Worm (Caenorhabditis elegans): ENCODE measurements around the gene C06A6.4.

C06A6.4 gene

ce11 chrIV:7829275-7829938 lies at the start of gene C06A6.4:
C06A6.4 (minus strand) TSS chrIV:7829298.
- no peak for TF ChIP-seq unc-62 (GFP tag; optimal IDR thresholded peaks at IDR 0.05)

ce11 chrIV:7877781-7878180 lies 48.7 kb upstream of the C06A6.4 start, which contains the start of gene kin-26:
kin-26 (minus strand) TSS chrIV:7877881.
- no peak for TF ChIP-seq unc-62 (GFP tag; optimal IDR thresholded peaks at IDR 0.05)

ce11 chrIV:7877255-7877654 lies 48.2 kb upstream of the C06A6.4 start:
- TF ChIP-seq unc-62 (GFP tag; optimal IDR thresholded peaks at IDR 0.05): no peak

ce11 chrIV:7870451-7870850 lies 41.4 kb upstream of the C06A6.4 start, which contains the start of gene T06C10.3:
T06C10.3 (plus strand) TSS chrIV:7870751.
- TF ChIP-seq unc-62 (GFP tag; optimal IDR thresholded peaks at IDR 0.05): no peak

DNA sequence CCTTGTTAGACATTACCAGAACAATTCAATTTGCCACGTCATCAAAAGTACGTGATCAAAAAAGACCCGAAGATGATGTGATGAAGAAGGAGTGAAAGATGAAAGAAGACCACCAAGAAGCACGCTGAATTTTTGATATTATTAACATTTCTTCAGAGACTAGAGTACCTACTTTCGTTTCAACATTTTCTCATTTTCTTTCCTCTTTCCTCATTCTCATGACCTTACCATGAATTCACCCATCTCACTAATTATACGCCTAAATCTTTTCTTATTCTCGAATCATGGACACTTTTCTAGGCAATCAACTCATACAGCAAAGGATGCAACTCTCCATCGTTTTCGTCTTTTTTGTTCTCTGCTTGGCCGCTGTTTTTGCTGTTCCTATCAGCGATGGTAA lies 39.5 kb upstream of the C06A6.4 start, which contains the start of gene flp-10:
Gene flp-10, plus strand, starts transcription at position 301 of the 400 bp plus-strand sequence.
- no peak for TF ChIP-seq unc-62 (GFP tag; optimal IDR thresholded peaks at IDR 0.05)

DNA sequence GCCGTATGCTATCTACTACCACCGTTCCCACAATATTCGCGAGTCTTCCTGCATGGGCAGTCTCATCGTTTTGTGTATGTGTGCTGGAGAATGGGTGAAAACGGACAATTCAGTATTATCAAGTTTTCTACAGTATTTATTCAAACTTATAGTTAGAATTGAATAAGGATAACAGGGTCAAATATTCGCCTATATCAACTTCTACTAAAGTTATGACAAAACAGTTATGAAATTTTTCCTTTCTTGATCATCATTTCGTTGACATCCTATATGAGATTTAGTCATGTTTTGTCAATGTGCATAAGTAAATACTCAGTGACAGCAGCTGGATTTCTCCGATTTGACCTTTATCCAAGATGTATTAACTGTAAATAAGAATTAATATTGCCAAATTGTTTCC lies 22.2 kb upstream of the C06A6.4 start:
- TF ChIP-seq unc-62 (GFP tag; optimal IDR thresholded peaks at IDR 0.05): no peak

DNA sequence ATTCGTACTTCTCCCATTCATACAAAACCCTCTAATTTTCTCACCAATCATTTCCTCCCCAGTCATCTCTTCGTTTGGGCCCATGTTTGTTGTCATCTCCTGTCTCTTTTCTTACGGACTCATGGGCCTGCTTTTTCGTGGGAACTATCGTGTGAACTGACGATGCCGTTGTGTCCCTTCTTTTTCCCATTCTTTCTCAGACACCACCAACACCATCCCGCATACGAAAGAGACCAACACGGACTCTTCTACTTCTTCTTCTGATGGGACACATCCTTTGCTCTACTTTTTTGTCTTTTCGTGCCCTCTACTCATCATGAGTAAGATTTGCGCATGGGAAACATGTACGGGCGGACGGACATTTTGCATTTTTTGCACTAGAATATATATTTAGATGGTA lies 21.2 kb upstream of the C06A6.4 start:
- no peak for TF ChIP-seq unc-62 (GFP tag; optimal IDR thresholded peaks at IDR 0.05)

ce11 chrIV:7849235-7849634 lies 20.1 kb upstream of the C06A6.4 start:
- TF ChIP-seq unc-62 (GFP tag; optimal IDR thresholded peaks at IDR 0.05): no peak

DNA sequence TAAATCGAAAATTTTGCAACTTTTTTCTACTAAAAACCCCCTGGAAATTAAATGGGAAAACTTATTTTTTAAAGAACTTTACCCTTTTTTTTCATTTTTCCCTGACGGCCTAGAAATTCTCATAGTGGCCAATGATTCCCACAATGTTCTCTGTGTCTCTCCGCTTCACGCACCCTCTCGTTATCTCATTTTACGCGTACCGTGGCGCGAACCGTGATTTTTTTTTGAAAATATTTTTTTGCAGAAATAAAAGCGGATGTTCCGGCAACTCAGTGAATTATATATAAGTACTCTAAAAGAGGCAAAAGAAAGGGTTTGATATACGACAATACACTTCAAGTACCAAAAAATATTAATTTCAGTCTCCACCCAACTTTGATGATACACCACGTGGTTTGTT lies 17.3 kb upstream of the C06A6.4 start, which contains the start of gene C06A6.2:
Gene C06A6.2, plus strand, starts transcription at position 237 of the 400 bp plus-strand sequence.
- no peak for TF ChIP-seq unc-62 (GFP tag; optimal IDR thresholded peaks at IDR 0.05)

DNA sequence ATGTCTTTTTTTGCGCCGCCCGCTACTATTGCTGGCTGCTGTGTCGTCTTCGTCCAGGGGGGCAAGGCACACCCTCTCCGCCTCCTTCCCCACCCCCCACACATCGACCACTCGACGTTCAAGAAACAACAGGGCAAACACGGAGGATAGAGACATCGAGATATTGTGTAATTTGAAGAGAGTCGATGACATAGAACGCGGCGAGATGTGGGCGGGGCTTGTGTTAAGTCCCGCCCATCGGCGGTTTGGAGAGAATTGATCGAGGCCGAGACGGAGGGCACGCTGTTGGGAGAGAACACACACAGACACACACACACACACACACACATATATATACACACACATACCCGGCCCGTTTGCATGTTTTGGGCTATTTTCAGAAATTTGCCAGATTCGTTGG lies 16.5 kb upstream of the C06A6.4 start:
- no peak for TF ChIP-seq unc-62 (GFP tag; optimal IDR thresholded peaks at IDR 0.05)

DNA sequence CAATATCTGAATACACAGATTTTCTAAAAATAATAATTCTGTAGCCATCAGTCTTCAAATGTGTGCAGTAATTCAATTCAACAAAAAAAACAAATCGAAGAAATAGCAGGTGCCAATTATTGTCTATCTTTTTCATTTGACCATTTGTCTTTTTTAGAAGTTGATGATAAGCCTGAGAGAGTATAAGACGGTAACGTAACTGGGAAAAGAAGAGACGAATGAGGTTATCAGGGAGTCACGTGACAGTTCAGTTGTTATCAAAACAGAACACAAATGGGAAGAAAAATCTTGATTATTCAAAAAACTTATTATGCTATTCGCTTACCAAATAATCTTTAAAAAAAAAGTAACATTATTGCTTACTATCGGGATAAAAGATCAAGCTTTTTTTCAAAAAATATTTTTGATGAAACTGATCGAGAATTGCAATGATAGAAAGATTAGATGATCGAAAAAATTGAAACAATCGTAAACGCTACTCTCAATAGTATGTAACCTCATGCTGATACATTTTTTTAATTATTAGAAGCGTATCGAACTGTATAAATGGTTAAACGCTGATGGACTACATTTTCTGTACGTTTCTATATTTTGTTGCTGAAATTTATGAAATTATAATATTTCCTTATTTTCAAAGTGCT lies 15.4 kb upstream of the C06A6.4 start:
- TF ChIP-seq unc-62 (GFP tag; optimal IDR thresholded peaks at IDR 0.05): no peak

DNA sequence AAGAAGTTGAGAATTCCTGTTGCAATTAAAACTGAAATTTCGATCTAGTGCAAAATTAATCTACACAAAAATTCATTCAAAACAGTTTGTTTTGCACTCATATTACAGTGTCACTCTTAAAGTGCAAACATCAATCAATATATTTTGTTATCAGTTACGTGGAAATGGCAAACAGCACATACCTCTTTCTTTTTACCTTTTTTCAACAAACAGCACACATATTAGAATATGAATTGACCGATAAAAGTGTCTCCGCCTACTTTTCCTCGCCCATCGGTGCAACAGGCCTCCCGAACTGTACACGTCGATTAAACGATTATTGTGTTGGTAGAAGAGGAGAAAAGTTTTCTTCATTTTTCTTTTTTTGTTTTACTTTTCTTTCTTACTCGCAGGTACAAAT lies 12.1 kb upstream of the C06A6.4 start:
- no peak for TF ChIP-seq unc-62 (GFP tag; optimal IDR thresholded peaks at IDR 0.05)

DNA sequence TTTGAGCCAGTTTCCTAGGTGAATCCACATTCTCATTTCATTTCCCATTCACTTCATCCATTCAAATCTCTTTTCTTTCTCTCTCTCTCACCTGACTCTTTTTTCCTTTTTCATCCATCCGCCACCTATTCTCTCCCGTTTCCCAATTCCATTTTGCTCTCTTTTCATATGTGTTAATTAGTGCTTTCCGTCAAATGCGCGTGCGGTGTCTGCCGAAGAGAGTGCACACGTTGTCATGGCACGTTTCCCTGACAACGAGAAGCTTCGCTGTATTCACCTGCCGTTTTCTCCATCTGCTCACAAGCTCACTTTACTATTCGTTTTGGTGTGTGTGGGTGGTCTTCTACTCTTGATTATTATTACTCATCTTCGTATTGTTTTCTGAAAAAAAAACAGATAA lies 10.8 kb upstream of the C06A6.4 start:
- no peak for TF ChIP-seq unc-62 (GFP tag; optimal IDR thresholded peaks at IDR 0.05)

DNA sequence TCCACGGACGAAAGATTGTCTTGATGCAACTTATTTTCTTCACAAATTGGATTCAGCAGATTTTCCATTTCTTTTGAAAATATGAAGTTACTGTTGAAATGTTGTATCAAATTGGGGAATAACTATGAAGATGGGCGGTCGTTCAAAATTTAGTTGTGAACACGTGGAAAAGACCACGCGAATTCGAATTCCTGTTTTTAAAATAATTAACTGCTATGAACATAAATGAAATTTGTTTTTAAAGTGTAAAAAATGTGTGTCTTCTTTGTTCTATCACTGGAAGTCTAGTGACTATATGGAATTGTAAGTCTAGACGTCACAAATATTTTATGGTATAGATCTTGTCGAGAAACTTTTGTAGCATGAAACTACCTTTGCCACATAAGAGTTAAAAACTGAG lies 9.3 kb upstream of the C06A6.4 start, which contains the start of gene C06A6.7:
Gene C06A6.7, minus strand, starts transcription at position 101 of the 400 bp plus-strand sequence.
- no peak for TF ChIP-seq unc-62 (GFP tag; optimal IDR thresholded peaks at IDR 0.05)

DNA sequence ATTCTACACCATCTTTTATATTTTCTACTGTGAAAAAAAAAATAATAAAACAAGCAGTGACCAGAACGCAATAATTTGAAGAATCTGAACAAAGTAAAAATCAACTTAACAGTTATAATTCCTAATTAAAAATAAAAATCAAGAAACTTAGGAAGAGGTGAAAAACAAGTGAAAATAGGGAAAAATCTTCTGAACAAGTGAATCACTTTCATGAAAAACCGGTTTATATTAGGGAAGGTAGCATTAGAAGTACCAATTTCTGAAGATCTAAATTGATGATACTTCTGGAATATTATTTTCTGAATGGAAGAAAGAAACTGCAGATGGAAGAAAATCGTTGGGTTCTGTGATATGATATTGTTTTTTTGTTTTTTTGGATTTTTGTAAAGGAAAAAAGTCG lies 7.4 kb upstream of the C06A6.4 start:
- TF ChIP-seq unc-62 (GFP tag; optimal IDR thresholded peaks at IDR 0.05): no peak

DNA sequence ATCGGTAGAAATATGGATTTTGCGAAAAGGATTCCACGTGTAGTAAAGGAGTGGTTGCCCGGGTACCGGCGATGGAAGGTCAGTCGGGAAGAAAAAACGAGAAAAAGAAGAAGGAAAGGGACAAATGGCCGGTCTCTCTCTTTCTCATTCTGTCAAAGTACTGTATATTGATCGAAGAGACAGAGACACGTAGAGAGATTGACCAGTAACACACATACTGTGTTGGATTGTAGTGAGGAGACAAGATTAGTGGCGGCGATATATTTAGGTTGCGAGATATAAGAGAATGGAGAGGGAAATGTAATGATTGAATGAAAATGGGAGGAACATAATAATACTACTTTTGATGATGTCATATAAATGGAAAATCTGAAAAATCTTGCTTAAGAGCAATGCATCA lies 6.9 kb upstream of the C06A6.4 start:
- no peak for TF ChIP-seq unc-62 (GFP tag; optimal IDR thresholded peaks at IDR 0.05)

- TF ChIP-seq unc-62 (GFP tag; optimal IDR thresholded peaks at IDR 0.05): no peak
Measured at ce11 chrIV:7834625-7835228, 5.6 kb upstream of the C06A6.4 start, which contains the start of gene erp-44.2. erp-44.2 (minus strand) TSS chrIV:7834675.
